Fruit fly (Drosophila melanogaster): ENCODE measurements around the gene Clp.

Gene Clp

dm6 chr2L:846167-846868 lies 26.6 kb downstream of the Clp start (continued):
- peak; percentile 36 for TF ChIP-seq CG3407 (GFP tag; optimal IDR thresholded peaks at IDR 0.05)
- 0 out of 3 replicates have a peak, but pooled peaks have one; percentile 5 for TF ChIP-seq zfh1 (GFP tag; IDR thresholded peaks at IDR 0.05)
- no peak for TF ChIP-seq Poxn (GFP tag; IDR thresholded peaks at IDR 0.05)
- no peak for TF ChIP-seq gcm (GFP tag; optimal IDR thresholded peaks at IDR 0.05)
- peak in 1 of 3 experiments; percentile 95 for TF ChIP-seq Stat92E (GFP tag; optimal IDR thresholded peaks at IDR 0.05)
- no peak for TF ChIP-seq chinmo (GFP tag; IDR thresholded peaks at IDR 0.05; ENCODE audit: partially characterized antibody)
- no peak for TF ChIP-seq CG6854 (GFP tag; optimal IDR thresholded peaks at IDR 0.05)
- peak; percentile 55 for TF ChIP-seq CG3281 (GFP tag; optimal IDR thresholded peaks at IDR 0.05)
- no peak for TF ChIP-seq CG8478 (optimal IDR thresholded peaks at IDR 0.05)
- no peak for TF ChIP-seq eve (GFP tag; optimal IDR thresholded peaks at IDR 0.05)
- TF ChIP-seq CG8924 (tag; optimal IDR thresholded peaks at IDR 0.05), result peak; percentile 50
- TF ChIP-seq Hr78 (GFP tag; optimal IDR thresholded peaks at IDR 0.05), result peak in 1 of 2 experiments; percentile 69
- peak; percentile 44; the same call in 2 of the 3 replicates for TF ChIP-seq ci (GFP tag; IDR thresholded peaks at IDR 0.05)
- peak; percentile 52 for TF ChIP-seq oc (tag; optimal IDR thresholded peaks at IDR 0.05)
- TF ChIP-seq CG6765 (GFP tag; optimal IDR thresholded peaks at IDR 0.05), result no peak
- TF ChIP-seq fru (optimal IDR thresholded peaks at IDR 0.05), result no peak
- no peak for TF ChIP-seq stwl (tag; optimal IDR thresholded peaks at IDR 0.05)
- TF ChIP-seq Sry-δ (GFP tag; optimal IDR thresholded peaks at IDR 0.05), result peak; percentile 23
- TF ChIP-seq CG32532 (GFP tag; IDR thresholded peaks at IDR 0.05), result no peak
- TF ChIP-seq nerfin-1 (tag; optimal IDR thresholded peaks at IDR 0.05), result peak; percentile 43
- TF ChIP-seq pita (GFP tag; optimal IDR thresholded peaks at IDR 0.05), result no peak
- no peak for TF ChIP-seq CG3838 (GFP tag; optimal IDR thresholded peaks at IDR 0.05)
- peak; percentile 71 for TF ChIP-seq CG2678 (tag; optimal IDR thresholded peaks at IDR 0.05)
- TF ChIP-seq CG4360 (GFP tag; IDR thresholded peaks at IDR 0.05), result no peak
- TF ChIP-seq Mad (GFP tag; optimal IDR thresholded peaks at IDR 0.05), result peak; percentile 42
- peak; percentile 39 for TF ChIP-seq scrt (GFP tag; optimal IDR thresholded peaks at IDR 0.05)
- peak; percentile 47 for TF ChIP-seq CG30431 (GFP tag; optimal IDR thresholded peaks at IDR 0.05)
- TF ChIP-seq ara (GFP tag; IDR thresholded peaks at IDR 0.05), result no peak
- TF ChIP-seq Doc3 (GFP tag; IDR thresholded peaks at IDR 0.05; ENCODE audit: partially characterized antibody), result no peak
- TF ChIP-seq CoRest (tag; optimal IDR thresholded peaks at IDR 0.05), result peak; percentile 68
- TF ChIP-seq Oaz (GFP tag; IDR thresholded peaks at IDR 0.05), result no peak
- TF ChIP-seq CG8765 (GFP tag; IDR thresholded peaks at IDR 0.05), result no peak
- no peak for TF ChIP-seq MTF-1 (GFP tag; optimal IDR thresholded peaks at IDR 0.05; ENCODE audit: borderline replicate concordance)
- peak; percentile 68 for TF ChIP-seq CG12219 (GFP tag; optimal IDR thresholded peaks at IDR 0.05)
- TF ChIP-seq CG10979 (tag; optimal IDR thresholded peaks at IDR 0.05), result peak; percentile 74
- no peak for TF ChIP-seq TFAM (GFP tag; optimal IDR thresholded peaks at IDR 0.05)
- TF ChIP-seq CG13624 (GFP tag; optimal IDR thresholded peaks at IDR 0.05), result peak; percentile 38
- peak; percentile 11 for TF ChIP-seq CG8281 (tag; optimal IDR thresholded peaks at IDR 0.05)
- TF ChIP-seq CG3726 (GFP tag; IDR thresholded peaks at IDR 0.05), result 0 out of 3 replicates have a peak, but pooled peaks have one; percentile 50
- no peak for TF ChIP-seq Dll (GFP tag; IDR thresholded peaks at IDR 0.05; ENCODE audit: partially characterized antibody)
- peak; percentile 56 for TF ChIP-seq CG4424 (GFP tag; optimal IDR thresholded peaks at IDR 0.05)
- TF ChIP-seq bab2 (GFP tag; optimal IDR thresholded peaks at IDR 0.05), result peak; percentile 63
- no peak for TF ChIP-seq Atf3 (GFP tag; optimal IDR thresholded peaks at IDR 0.05)
- peak; percentile 42 for TF ChIP-seq nau (GFP tag; optimal IDR thresholded peaks at IDR 0.05)
- TF ChIP-seq CG1603 (tag; optimal IDR thresholded peaks at IDR 0.05), result peak; percentile 87
- TF ChIP-seq pnt (GFP tag; optimal IDR thresholded peaks at IDR 0.05), result peak; percentile 69
- no peak for TF ChIP-seq vnd (GFP tag; IDR thresholded peaks at IDR 0.05; ENCODE audit: partially characterized antibody)
- no peak for TF ChIP-seq usp (GFP tag; optimal IDR thresholded peaks at IDR 0.05)
- TF ChIP-seq Rx (GFP tag; IDR thresholded peaks at IDR 0.05), result 0 out of 2 replicates have a peak, but pooled peaks have one; percentile 24
